Worm (Caenorhabditis elegans) whole organism, L2 larva: ENCODE measurements around the gene pitp-1.

Source experiments
- ama-1 ChIP-seq: fragments of 150-350 bp; optimal IDR thresholded peaks from 2 replicates; lab custom pipeline; 2018; ENCODE audit warnings: inconsistent platforms
- ceh-16 ChIP-seq: fragments of 150-350 bp; optimal IDR thresholded peaks from 2 replicates; lab custom pipeline; 2014; ENCODE audit warnings: missing biosample characterization, missing genetic modification characterization
- egl-27 ChIP-seq: sonication (generic microtip); optimal IDR thresholded peaks from 3 replicates; lab custom pipeline; 2017; ENCODE audit warnings: missing biosample characterization, missing genetic modification reagents, missing genetic modification characterization
- fos-1 ChIP-seq: fragments of 150-350 bp; optimal IDR thresholded peaks from 2 replicates; lab custom pipeline; 2014; ENCODE audit warnings: missing biosample characterization, missing genetic modification characterization
- nhr-10 ChIP-seq: sonication (generic microtip); optimal IDR thresholded peaks from 2 replicates; lab custom pipeline; 2017; ENCODE audit warnings: missing biosample characterization, missing genetic modification characterization
- nhr-21 ChIP-seq: fragments of 150-350 bp; optimal IDR thresholded peaks from 2 replicates; lab custom pipeline; 2014; ENCODE audit warnings: missing biosample characterization, missing genetic modification characterization
- unc-39 ChIP-seq: fragments of 150-350 bp; optimal IDR thresholded peaks from 2 replicates; lab custom pipeline; 2014; ENCODE audit warnings: missing biosample characterization, missing genetic modification characterization
- unc-62 ChIP-seq: fragments of 150-350 bp; optimal IDR thresholded peaks from 2 replicates; lab custom pipeline; 2014; ENCODE audit warnings: missing biosample characterization, missing genetic modification reagents, missing genetic modification characterization
- zag-1 ChIP-seq: fragments of 150-350 bp; optimal IDR thresholded peaks from 2 replicates; lab custom pipeline; 2014; ENCODE audit warnings: missing biosample characterization, missing genetic modification characterization
- ztf-1 ChIP-seq: fragments of 200-800 bp; sonication (Bioruptor generic); conservative IDR thresholded peaks from 2 replicates; pipeline ENCODE4 v1.3.6; 2022; ENCODE audit warnings: missing genetic modification characterization, missing compliant biosample characterization

ce11 chrIII:3480236-3480635, 49.4 kb downstream of the pitp-1 start:
- no peak for TF ChIP-seq ztf-1
- no peak for TF ChIP-seq fos-1 (tag; lab: Kevin White, UChicago)
- TF ChIP-seq nhr-21 (tag; lab: Kevin White, UChicago) = no peak
- no peak for TF ChIP-seq unc-62 (GFP tag; lab: Kevin White, UChicago)
- no peak for TF ChIP-seq ama-1 (lab: Kevin White, UChicago)
- TF ChIP-seq egl-27 (tag; lab: Kevin White, UChicago) = no peak
- TF ChIP-seq unc-39 (tag; lab: Kevin White, UChicago) = no peak
- no peak for TF ChIP-seq ceh-16
- TF ChIP-seq nhr-10 (tag; lab: Kevin White, UChicago) = no peak
- no peak for TF ChIP-seq zag-1 (tag; lab: Kevin White, UChicago)
